ENCODE assay signal across 3 fruit fly cellular contexts in genomic region chr3L:13044335-13044814, dm6.
A peak's percentile ranks its signal among the peaks of the same experiment; 100 is the strongest.
TF ChIP-seq lines count a peak whose summit lies in the region.

Gene Syx13 (plus strand): TSS chr3L:13044434.

TF ChIP-seq in whole organism, adult, 20 proteins besides CTCF, POLR2A, EP300 and RAD21 (continued from another document):
- TF ChIP-seq CG7045 (GFP tag; optimal IDR thresholded peaks at IDR 0.05; lab: Kevin White, UChicago) = no peak

TF ChIP-seq in whole organism, embryonic, 481 proteins besides CTCF, POLR2A, EP300 and RAD21 (continued from another document and continues in another):
- TF ChIP-seq NC2β (GFP tag; optimal IDR thresholded peaks at IDR 0.05; lab: Kevin White, UChicago) (no peak), CG18262 (tag; optimal IDR thresholded peaks at IDR 0.05; lab: Kevin White, UChicago) (peak; percentile 25), gsb (GFP tag; IDR thresholded peaks at IDR 0.05; lab: Robert Waterston, UW) (no peak), Stat92E (GFP tag; optimal IDR thresholded peaks at IDR 0.05; lab: Kevin White, UChicago) (peak in 1 of 3 experiments; percentile 21), CG8388 (GFP tag; optimal IDR thresholded peaks at IDR 0.05; lab: Kevin White, UChicago) (no peak), sd (tag; optimal IDR thresholded peaks at IDR 0.05; lab: Kevin White, UChicago) (peak; percentile 86), ac (GFP tag; optimal IDR thresholded peaks at IDR 0.05; lab: Kevin White, UChicago) (no peak), Hey (tag; optimal IDR thresholded peaks at IDR 0.05; lab: Kevin White, UChicago) (no peak), abd-A (tag; optimal IDR thresholded peaks at IDR 0.05; lab: Kevin White, UChicago) (no peak), Adf1 (GFP tag; IDR thresholded peaks at IDR 0.05; lab: Robert Waterston, UW) (peak; percentile 78), bcd (GFP tag; optimal IDR thresholded peaks at IDR 0.05; lab: Kevin White, UChicago) (no peak), bab2 (GFP tag; optimal IDR thresholded peaks at IDR 0.05; lab: Kevin White, UChicago) (no peak), hbn (GFP tag; IDR thresholded peaks at IDR 0.05; lab: Robert Waterston, UW; ENCODE audit: partially characterized antibody) (peak; percentile 73), H2.0 (GFP tag; IDR thresholded peaks at IDR 0.05; lab: Robert Waterston, UW) (no peak), Abd-B (GFP tag; optimal IDR thresholded peaks at IDR 0.05; lab: Kevin White, UChicago) (no peak), tna (GFP tag; IDR thresholded peaks at IDR 0.05; lab: Robert Waterston, UW; ENCODE audit: partially characterized antibody) (peak; percentile 72), CG2712 (tag; optimal IDR thresholded peaks at IDR 0.05; lab: Kevin White, UChicago) (peak; percentile 41), CG11456 (GFP tag; IDR thresholded peaks at IDR 0.05; lab: Robert Waterston, UW) (no peak), CG3995 (GFP tag; optimal IDR thresholded peaks at IDR 0.05; lab: Kevin White, UChicago) (no peak), BtbVII (GFP tag; optimal IDR thresholded peaks at IDR 0.05; lab: Kevin White, UChicago) (no peak), Rx (GFP tag; IDR thresholded peaks at IDR 0.05; lab: Robert Waterston, UW) (no peak), ERR (GFP tag; optimal IDR thresholded peaks at IDR 0.05; lab: Kevin White, UChicago) (no peak), CG17568 (GFP tag; optimal IDR thresholded peaks at IDR 0.05; lab: Kevin White, UChicago) (no peak), ttk (GFP tag; IDR thresholded peaks at IDR 0.05; lab: Robert Waterston, UW) (peak; percentile 52), lbe (GFP tag; optimal IDR thresholded peaks at IDR 0.05; lab: Kevin White, UChicago) (no peak), crol (GFP tag; IDR thresholded peaks at IDR 0.05; lab: Robert Waterston, UW) (peak; percentile 92), HLH54F (GFP tag; optimal IDR thresholded peaks at IDR 0.05; lab: Kevin White, UChicago) (no peak), aop (GFP tag; IDR thresholded peaks at IDR 0.05; lab: Robert Waterston, UW) (no peak), CG1832 (GFP tag; optimal IDR thresholded peaks at IDR 0.05; lab: Kevin White, UChicago) (no peak), CG32532 (GFP tag; IDR thresholded peaks at IDR 0.05; lab: Robert Waterston, UW) (0 out of 2 replicates have a peak, but pooled peaks have one; percentile 17), D19A (tag; optimal IDR thresholded peaks at IDR 0.05; lab: Kevin White, UChicago) (no peak), CG17829 (tag; optimal IDR thresholded peaks at IDR 0.05; lab: Kevin White, UChicago) (peak; percentile 19), lilli (GFP tag; optimal IDR thresholded peaks at IDR 0.05; lab: Kevin White, UChicago) (no peak), CG1647 (GFP tag; optimal IDR thresholded peaks at IDR 0.05; lab: Kevin White, UChicago) (no peak), HmgZ (tag; optimal IDR thresholded peaks at IDR 0.05; lab: Kevin White, UChicago) (peak; percentile 69), Bteb2 (GFP tag; optimal IDR thresholded peaks at IDR 0.05; lab: Kevin White, UChicago) (no peak), lab (GFP tag; optimal IDR thresholded peaks at IDR 0.05; lab: Kevin White, UChicago) (peak; percentile 39), CG10431 (GFP tag; optimal IDR thresholded peaks at IDR 0.05; lab: Kevin White, UChicago) (no peak), NfI (GFP tag; optimal IDR thresholded peaks at IDR 0.05; lab: Kevin White, UChicago) (no peak), pzg (GFP tag; optimal IDR thresholded peaks at IDR 0.05; lab: Kevin White, UChicago) (peak; percentile 87), ems (GFP tag; optimal IDR thresholded peaks at IDR 0.05; lab: Kevin White, UChicago) (no peak), vfl (GFP tag; optimal IDR thresholded peaks at IDR 0.05; lab: Kevin White, UChicago) (no peak), NFAT (GFP tag; IDR thresholded peaks at IDR 0.05; lab: Robert Waterston, UW) (no peak), scrt (GFP tag; optimal IDR thresholded peaks at IDR 0.05; lab: Kevin White, UChicago) (no peak), Ets97D (GFP tag; optimal IDR thresholded peaks at IDR 0.05; lab: Kevin White, UChicago) (peak; percentile 21), rib (GFP tag; IDR thresholded peaks at IDR 0.05; lab: Robert Waterston, UW) (0 out of 2 replicates have a peak, but pooled peaks have one; percentile 14), CG12942 (GFP tag; optimal IDR thresholded peaks at IDR 0.05; lab: Kevin White, UChicago) (no peak), zfh1 (GFP tag; IDR thresholded peaks at IDR 0.05; lab: Robert Waterston, UW) (0 out of 3 replicates have a peak, but pooled peaks have one; percentile 12), dm (GFP tag; optimal IDR thresholded peaks at IDR 0.05; lab: Kevin White, UChicago) (peak; percentile 26), CG13624 (GFP tag; optimal IDR thresholded peaks at IDR 0.05; lab: Kevin White, UChicago) (no peak), prd (optimal IDR thresholded peaks at IDR 0.05; lab: Kevin White, UChicago) (no peak), prd (GFP tag; IDR thresholded peaks at IDR 0.05; lab: Robert Waterston, UW) (no peak), CG30431 (GFP tag; optimal IDR thresholded peaks at IDR 0.05; lab: Kevin White, UChicago) (no peak), Bgb (GFP tag; IDR thresholded peaks at IDR 0.05; lab: Robert Waterston, UW; ENCODE audit: partially characterized antibody) (peak; percentile 85), gem (tag; optimal IDR thresholded peaks at IDR 0.05; lab: Kevin White, UChicago) (no peak), tll (GFP tag; optimal IDR thresholded peaks at IDR 0.05; lab: Kevin White, UChicago) (no peak), mam (GFP tag; optimal IDR thresholded peaks at IDR 0.05; lab: Kevin White, UChicago) (no peak), Gsc (GFP tag; IDR thresholded peaks at IDR 0.05; lab: Robert Waterston, UW) (no peak), Dip2 (GFP tag; IDR thresholded peaks at IDR 0.05; lab: Robert Waterston, UW) (no peak), fd96Cb (tag; optimal IDR thresholded peaks at IDR 0.05; lab: Kevin White, UChicago) (no peak), CG7556 (GFP tag; optimal IDR thresholded peaks at IDR 0.05; lab: Kevin White, UChicago) (no peak), chn (GFP tag; optimal IDR thresholded peaks at IDR 0.05; lab: Kevin White, UChicago) (peak; percentile 53), Bdp1 (GFP tag; optimal IDR thresholded peaks at IDR 0.05; lab: Kevin White, UChicago) (no peak), B-H1 (GFP tag; IDR thresholded peaks at IDR 0.05; lab: Robert Waterston, UW) (no peak), Sin3A (optimal IDR thresholded peaks at IDR 0.05; lab: Kevin White, UChicago) (peak; percentile 57), trem (tag; optimal IDR thresholded peaks at IDR 0.05; lab: Kevin White, UChicago) (peak; percentile 75), Deaf1 (tag; optimal IDR thresholded peaks at IDR 0.05; lab: Kevin White, UChicago) (peak; percentile 57), crc (GFP tag; optimal IDR thresholded peaks at IDR 0.05; lab: Kevin White, UChicago) (no peak)

TF ChIP-seq in whole organism, wandering third instar larva, 38 proteins besides CTCF, POLR2A, EP300 and RAD21 (continued from another document):
- TF ChIP-seq lola (GFP tag; optimal IDR thresholded peaks at IDR 0.05; lab: Kevin White, UChicago) (no peak), Dfd (GFP tag; optimal IDR thresholded peaks at IDR 0.05; lab: Kevin White, UChicago) (no peak), br (GFP tag; optimal IDR thresholded peaks at IDR 0.05; lab: Kevin White, UChicago) (no peak), fru (GFP tag; optimal IDR thresholded peaks at IDR 0.05; lab: Kevin White, UChicago) (peak; percentile 15), dsf (GFP tag; optimal IDR thresholded peaks at IDR 0.05; lab: Kevin White, UChicago; ENCODE audit: borderline replicate concordance) (no peak), Rel (GFP tag; optimal IDR thresholded peaks at IDR 0.05; lab: Kevin White, UChicago) (no peak), Rel (tag; optimal IDR thresholded peaks at IDR 0.05; lab: Kevin White, UChicago) (peak; percentile 98)
